Worm (Caenorhabditis elegans) whole organism, L3 larva: ENCODE data around the gene E02H1.6.

Experiments used
- ZK546.5 ChIP-seq: sonication (generic microtip); optimal IDR thresholded peaks from 2 replicates; lab custom pipeline; 2017; ENCODE audit warnings: missing biosample characterization, missing genetic modification characterization
- ceh-9 ChIP-seq: sonication (generic microtip); optimal IDR thresholded peaks from 2 replicates; lab custom pipeline; 2018; ENCODE audit warnings: missing biosample characterization, missing genetic modification characterization
- egl-27 ChIP-seq: sonication (generic microtip); optimal IDR thresholded peaks from 4 replicates; lab custom pipeline; 2017; ENCODE audit warnings: missing biosample characterization, missing genetic modification reagents, missing genetic modification characterization
- fkh-10 ChIP-seq: sonication (generic microtip); optimal IDR thresholded peaks from 2 replicates; lab custom pipeline; 2017; ENCODE audit warnings: missing biosample characterization, missing genetic modification reagents, missing genetic modification characterization
- lin-39 ChIP-seq: fragments of 150-350 bp; optimal IDR thresholded peaks from 2 replicates; lab custom pipeline; 2018; ENCODE audit warnings: missing biosample characterization, missing genetic modification reagents, missing genetic modification characterization
- mdl-1 ChIP-seq: fragments of 150-350 bp; optimal IDR thresholded peaks from 2 replicates; lab custom pipeline; 2014; ENCODE audit warnings: missing biosample characterization, missing genetic modification characterization
- nhr-76 ChIP-seq: fragments of 150-350 bp; sonication (generic microtip); optimal IDR thresholded peaks from 5 replicates; lab custom pipeline; 2014; ENCODE audit warnings: missing biosample characterization, missing genetic modification characterization
- pha-4 ChIP-seq: fragments of 150-350 bp; optimal IDR thresholded peaks from 2 replicates; lab custom pipeline; 2014; ENCODE audit warnings: missing biosample characterization, missing genetic modification reagents, missing genetic modification characterization
- sea-2 ChIP-seq: fragments of 150-350 bp; sonication (generic microtip); optimal IDR thresholded peaks from 4 replicates; lab custom pipeline; 2014; ENCODE audit warnings: missing biosample characterization, missing genetic modification reagents, missing genetic modification characterization
- skn-1 ChIP-seq: fragments of 150-350 bp; optimal IDR thresholded peaks from 2 replicates; lab custom pipeline; 2014; ENCODE audit warnings: missing biosample characterization, missing genetic modification characterization
- tbx-2 ChIP-seq: sonication (generic microtip); optimal IDR thresholded peaks from 2 replicates; lab custom pipeline; 2016; ENCODE audit warnings: mild to moderate bottlenecking, missing genetic modification characterization, missing compliant biosample characterization
- unc-62 ChIP-seq: fragments of 150-350 bp; sonication (generic microtip); optimal IDR thresholded peaks from 4 replicates; lab custom pipeline; 2014; ENCODE audit warnings: missing biosample characterization, missing genetic modification reagents, missing genetic modification characterization
- zag-1 ChIP-seq: fragments of 150-350 bp; optimal IDR thresholded peaks from 2 replicates; lab custom pipeline; 2014; ENCODE audit warnings: missing biosample characterization, missing genetic modification characterization
- ztf-11 ChIP-seq: fragments of 150-350 bp; optimal IDR thresholded peaks from 2 replicates; lab custom pipeline; 2014; ENCODE audit warnings: missing biosample characterization, missing genetic modification characterization

- TF ChIP-seq ztf-11 (tag; lab: Kevin White, UChicago) (no peak), egl-27 (tag; lab: Kevin White, UChicago) (no peak), unc-62 (GFP tag; lab: Kevin White, UChicago) (no peak), sea-2 (GFP tag; lab: Kevin White, UChicago) (no peak), zag-1 (tag; lab: Kevin White, UChicago) (no peak), mdl-1 (no peak), tbx-2 (tag; lab: Kevin White, UChicago) (no peak), skn-1 (tag; lab: Kevin White, UChicago) (no peak), pha-4 (no peak), ZK546.5 (tag; lab: Kevin White, UChicago) (no peak), fkh-10 (GFP tag; lab: Kevin White, UChicago) (no peak), ceh-9 (tag; lab: Kevin White, UChicago) (no peak), lin-39 (tag; lab: Kevin White, UChicago) (no peak), nhr-76 (tag; lab: Kevin White, UChicago) (no peak)
Measured at ce11 chrII:9611347-9611923, 14.9 kb downstream of the E02H1.6 start, which contains the start of the genes T15H9.5 and T15H9.4.
